Worm (Caenorhabditis elegans): ENCODE data around the gene M02E1.4.

Gene M02E1.4

ce11 chrX:299090-299489 lies 14.0 kb upstream of the M02E1.4 start (continued):
- TF ChIP-seq nhr-28 (tag; optimal IDR thresholded peaks at IDR 0.05), result peak; percentile 26
- TF ChIP-seq lin-1 (GFP tag; IDR thresholded peaks at IDR 0.05), result no peak

- TF ChIP-seq zip-11 (GFP tag; IDR thresholded peaks at IDR 0.05), result no peak
- TF ChIP-seq Y5F2A.4 (GFP tag; optimal IDR thresholded peaks at IDR 0.05), result no peak
- peak; percentile 60 for TF ChIP-seq aha-1 (tag)
- no peak for TF ChIP-seq F44E2.7 (GFP tag; IDR thresholded peaks at IDR 0.05)
- TF ChIP-seq daf-16 (GFP tag; optimal IDR thresholded peaks at IDR 0.05), result peak in 1 of 2 experiments; percentile 68
- TF ChIP-seq daf-16 (tag; optimal IDR thresholded peaks at IDR 0.05), result no peak
- peak; percentile 5 for TF ChIP-seq nhr-28 (tag; optimal IDR thresholded peaks at IDR 0.05)
Observed at ce11 chrX:300250-300649, 12.8 kb upstream of the M02E1.4 start.

DNA sequence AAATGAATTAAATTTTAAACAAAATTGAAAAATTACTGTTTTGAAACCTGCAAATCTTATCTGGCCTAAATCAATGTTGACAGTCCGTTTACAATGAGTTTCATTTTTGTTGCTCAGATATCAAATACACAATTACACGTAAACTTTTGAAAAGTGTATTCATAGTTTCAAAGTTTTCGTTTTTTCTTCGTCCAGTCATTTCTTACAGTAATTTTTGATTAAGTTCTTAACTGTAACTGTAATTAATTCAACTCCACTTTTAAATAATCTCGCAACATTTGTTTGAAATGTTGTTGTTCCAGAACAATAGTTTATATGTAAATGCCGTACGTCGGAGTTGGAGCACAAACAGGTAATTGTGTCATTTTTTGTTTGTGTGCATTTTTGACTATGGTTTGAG lies 11.5 kb upstream of the M02E1.4 start, which contains the start of gene gcp-2.1:
Gene gcp-2.1 (plus strand): TSS at position 301 of the 400 bp plus-strand sequence.
- no peak for TF ChIP-seq T26A8.4 (GFP tag; IDR thresholded peaks at IDR 0.05)
- TF ChIP-seq mxl-3 (GFP tag; optimal IDR thresholded peaks at IDR 0.05), result no peak
- no peak for TF ChIP-seq lir-3 (tag; optimal IDR thresholded peaks at IDR 0.05)
- TF ChIP-seq unc-62 (GFP tag; optimal IDR thresholded peaks at IDR 0.05 in 1 of 2), result no peak
- no peak for TF ChIP-seq unc-62 (tag; optimal IDR thresholded peaks at IDR 0.05)
- no peak for TF ChIP-seq nhr-28 (tag; optimal IDR thresholded peaks at IDR 0.05)
- TF ChIP-seq Y75B8A.6 (GFP tag; IDR thresholded peaks at IDR 0.05), result no peak
- TF ChIP-seq nhr-76 (tag; optimal IDR thresholded peaks at IDR 0.05), result no peak
- TF ChIP-seq nhr-102 (tag; optimal IDR thresholded peaks at IDR 0.05), result no peak
- no peak for TF ChIP-seq lin-13 (GFP tag; optimal IDR thresholded peaks at IDR 0.05)

DNA sequence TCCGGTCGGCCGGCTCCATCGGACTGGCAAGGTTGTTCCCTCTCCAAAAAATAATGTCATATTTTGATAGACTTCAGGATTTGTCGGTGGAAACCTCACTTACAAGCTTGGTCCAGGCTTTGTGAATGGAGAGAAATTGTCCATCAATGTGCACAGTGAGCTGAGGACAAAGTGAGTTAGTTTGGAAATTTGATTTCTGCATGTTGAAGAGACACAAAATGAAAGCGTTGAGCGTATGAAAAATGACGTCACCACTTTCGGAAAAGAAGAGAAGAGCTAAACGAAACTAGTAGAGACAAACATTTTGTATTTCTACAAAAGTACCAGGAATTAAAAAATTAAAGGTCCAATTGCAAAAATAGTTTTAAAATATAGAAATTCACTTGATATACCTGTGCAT lies 8.0 kb upstream of the M02E1.4 start:
- TF ChIP-seq fkh-10 (GFP tag; optimal IDR thresholded peaks at IDR 0.05) (peak; percentile 65), ceh-32 (tag; optimal IDR thresholded peaks at IDR 0.05; ENCODE audit: poor library complexity) (no peak), ces-1 (GFP tag; optimal IDR thresholded peaks at IDR 0.05) (peak; percentile 79)

DNA sequence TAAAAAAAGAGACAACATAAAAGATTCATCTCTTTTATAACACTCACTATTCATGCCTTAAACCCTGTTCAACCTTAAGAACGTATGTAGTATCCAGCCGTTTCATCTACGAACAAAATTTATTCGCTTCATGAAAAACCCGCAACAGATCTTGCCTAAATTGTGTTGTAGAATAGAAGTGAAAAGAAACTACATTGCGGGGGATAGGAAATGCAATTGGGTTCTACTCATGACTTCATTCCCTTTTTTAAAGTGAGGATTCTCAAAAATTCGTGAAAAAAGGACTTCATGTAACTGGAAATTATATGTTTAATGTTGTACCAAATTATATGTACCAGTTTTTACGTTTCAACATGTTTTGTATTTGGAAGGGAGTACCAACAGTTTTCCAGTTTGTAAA lies 4.0 kb upstream of the M02E1.4 start:
- TF ChIP-seq pha-4 (GFP tag; IDR thresholded peaks at IDR 0.05) (no peak), pha-4 (tag; optimal IDR thresholded peaks at IDR 0.05) (no peak), fkh-10 (GFP tag; optimal IDR thresholded peaks at IDR 0.05) (peak; percentile 43), nhr-111 (GFP tag; optimal IDR thresholded peaks at IDR 0.05) (no peak), cey-2 (tag; optimal IDR thresholded peaks at IDR 0.05; ENCODE audit: borderline replicate concordance, insufficient read depth) (no peak), ces-1 (GFP tag; optimal IDR thresholded peaks at IDR 0.05) (peak; percentile 52), dmd-8 (GFP tag; IDR thresholded peaks at IDR 0.05) (no peak)

ce11 chrX:311211-311610 lies 1.9 kb upstream of the M02E1.4 start, which contains the start of gene nlp-64:
nlp-64 (minus strand) TSS chrX:311311.
- TF ChIP-seq unc-39 (tag; optimal IDR thresholded peaks at IDR 0.05), result no peak
- TF ChIP-seq F37D6.2 (tag; optimal IDR thresholded peaks at IDR 0.05), result no peak
- no peak for TF ChIP-seq gei-8 (GFP tag; optimal IDR thresholded peaks at IDR 0.05)
- no peak for TF ChIP-seq ZK337.2 (GFP tag; IDR thresholded peaks at IDR 0.05)
- no peak for TF ChIP-seq dmd-9 (GFP tag; IDR thresholded peaks at IDR 0.05)
- no peak for TF ChIP-seq dpl-1 (GFP tag; optimal IDR thresholded peaks at IDR 0.05)
- TF ChIP-seq nhr-11 (tag; optimal IDR thresholded peaks at IDR 0.05), result no peak
- no peak for TF ChIP-seq nhr-237 (tag; optimal IDR thresholded peaks at IDR 0.05)
- no peak for TF ChIP-seq daf-12 (tag; optimal IDR thresholded peaks at IDR 0.05)
- no peak for TF ChIP-seq lin-13 (GFP tag; optimal IDR thresholded peaks at IDR 0.05)
- no peak for TF ChIP-seq nhr-6 (tag; optimal IDR thresholded peaks at IDR 0.05)
- TF ChIP-seq ctbp-1 (GFP tag; IDR thresholded peaks at IDR 0.05), result no peak
- no peak for TF ChIP-seq daf-16 (GFP tag; optimal IDR thresholded peaks at IDR 0.05)
- no peak for TF ChIP-seq daf-16 (tag; optimal IDR thresholded peaks at IDR 0.05)
- TF ChIP-seq ceh-44 (GFP tag; IDR thresholded peaks at IDR 0.05), result no peak
- TF ChIP-seq lir-3 (tag; optimal IDR thresholded peaks at IDR 0.05), result no peak
- TF ChIP-seq egl-43 (GFP tag; IDR thresholded peaks at IDR 0.05), result no peak

All from whole organism, L4 larva.